Worm (Caenorhabditis elegans): ENCODE results near the gene F31F7.1.

DNA sequence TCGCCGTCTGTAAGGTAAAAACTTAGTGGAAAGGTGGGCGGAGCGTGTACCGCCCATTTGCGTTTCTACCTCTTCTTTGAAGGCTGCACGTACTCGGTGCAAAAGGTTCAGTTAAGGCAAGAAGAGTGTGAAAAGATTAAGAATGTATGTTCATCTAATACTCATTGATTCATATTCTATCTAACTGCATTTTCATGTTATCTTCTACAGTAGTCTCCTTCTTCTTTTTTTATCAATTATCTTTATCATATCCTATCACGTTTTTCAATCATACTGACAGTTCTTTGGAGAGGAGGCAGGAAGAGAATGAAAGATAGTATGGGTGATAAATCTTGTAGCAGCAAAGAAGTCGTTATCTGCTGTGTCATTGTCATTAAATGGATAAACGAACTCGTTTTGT, 28.8 kb upstream of the F31F7.1 start:
- no peak for TF ChIP-seq T22C8.4 (GFP tag; IDR thresholded peaks at IDR 0.05)
- no peak for TF ChIP-seq klf-2 (GFP tag; conservative IDR thresholded peaks at IDR 0.05)
- no peak for TF ChIP-seq tab-1 (GFP tag; IDR thresholded peaks at IDR 0.05)
